Fruit fly (Drosophila melanogaster): ENCODE results near the gene CG32638.

The CG32638 gene

dm6 chrX:13131063-13131773, 2.6 kb upstream of the CG32638 start (continued):
- peak; percentile 98 for TF ChIP-seq odd (GFP tag; optimal IDR thresholded peaks at IDR 0.05)
- peak; percentile 97 for TF ChIP-seq tio (GFP tag; optimal IDR thresholded peaks at IDR 0.05)
- TF ChIP-seq CG43689 (GFP tag; IDR thresholded peaks at IDR 0.05) = peak; percentile 98
- peak; percentile 99 for TF ChIP-seq CG11723 (GFP tag; optimal IDR thresholded peaks at IDR 0.05)
- peak; percentile 98 for TF ChIP-seq CG17612 (GFP tag; IDR thresholded peaks at IDR 0.05)
- TF ChIP-seq fd64A (GFP tag; optimal IDR thresholded peaks at IDR 0.05) = peak; percentile 95
- peak; percentile 92 for TF ChIP-seq CG9437 (GFP tag; optimal IDR thresholded peaks at IDR 0.05)
- peak; percentile 99 for TF ChIP-seq sisA (GFP tag; IDR thresholded peaks at IDR 0.05)
- TF ChIP-seq CG32532 (GFP tag; IDR thresholded peaks at IDR 0.05) = peak; percentile 100
- TF ChIP-seq stc (GFP tag; IDR thresholded peaks at IDR 0.05) = peak; percentile 99
- TF ChIP-seq croc (GFP tag; conservative IDR thresholded peaks at IDR 0.05) = peak; percentile 98
- peak; percentile 94 for TF ChIP-seq dan (GFP tag; IDR thresholded peaks at IDR 0.05)
- peak; percentile 99 for TF ChIP-seq H15 (GFP tag; IDR thresholded peaks at IDR 0.05)
- peak; percentile 99 for TF ChIP-seq CG14667 (GFP tag; IDR thresholded peaks at IDR 0.05)
- no peak for TF ChIP-seq prd (optimal IDR thresholded peaks at IDR 0.05)
- TF ChIP-seq prd (GFP tag; IDR thresholded peaks at IDR 0.05) = peak; percentile 99
- TF ChIP-seq Hr39 (optimal IDR thresholded peaks at IDR 0.05) = no peak
- no peak for TF ChIP-seq h (optimal IDR thresholded peaks at IDR 0.05)
- peak; percentile 98 for TF ChIP-seq C15 (GFP tag; IDR thresholded peaks at IDR 0.05)
- peak in 1 of 2 experiments; percentile 38 for TF ChIP-seq tll (GFP tag; optimal IDR thresholded peaks at IDR 0.05)
- peak; percentile 94 for TF ChIP-seq CkIIα-i1 (GFP tag; IDR thresholded peaks at IDR 0.05)
- TF ChIP-seq sima (GFP tag; optimal IDR thresholded peaks at IDR 0.05) = peak; percentile 97
- peak; percentile 98 for TF ChIP-seq PHDP (tag; optimal IDR thresholded peaks at IDR 0.05)
- peak; percentile 98 for TF ChIP-seq dati (GFP tag; IDR thresholded peaks at IDR 0.05)
- peak; percentile 95 for TF ChIP-seq Neu2 (GFP tag; optimal IDR thresholded peaks at IDR 0.05; ENCODE audit: borderline replicate concordance)
- peak; percentile 99 for TF ChIP-seq HmgD (GFP tag; optimal IDR thresholded peaks at IDR 0.05)
- peak; percentile 99 for TF ChIP-seq CG9817 (tag; optimal IDR thresholded peaks at IDR 0.05)
- peak; percentile 100 for TF ChIP-seq CG12769 (tag; optimal IDR thresholded peaks at IDR 0.05)
- peak; percentile 99 for TF ChIP-seq bcd (GFP tag; optimal IDR thresholded peaks at IDR 0.05)
- TF ChIP-seq CG1529 (GFP tag; optimal IDR thresholded peaks at IDR 0.05) = peak; percentile 97
- peak; percentile 99 for TF ChIP-seq NfI (GFP tag; optimal IDR thresholded peaks at IDR 0.05)
- TF ChIP-seq CG30403 (GFP tag; optimal IDR thresholded peaks at IDR 0.05) = peak; percentile 99
- peak; percentile 97 for TF ChIP-seq CG10979 (tag; optimal IDR thresholded peaks at IDR 0.05)
- TF ChIP-seq CG15601 (tag; optimal IDR thresholded peaks at IDR 0.05) = peak; percentile 94
- peak; percentile 99 for TF ChIP-seq Atf6 (GFP tag; IDR thresholded peaks at IDR 0.05)
- TF ChIP-seq Nf-YA (GFP tag; IDR thresholded peaks at IDR 0.05) = peak; percentile 97
- peak; percentile 98 to 99 for TF ChIP-seq Hr51 (GFP tag; optimal IDR thresholded peaks at IDR 0.05)
- TF ChIP-seq H2.0 (GFP tag; IDR thresholded peaks at IDR 0.05) = peak; percentile 99
- peak; percentile 92 for TF ChIP-seq CG10267 (tag; optimal IDR thresholded peaks at IDR 0.05)
- peak; percentile 97 for TF ChIP-seq scrt (GFP tag; optimal IDR thresholded peaks at IDR 0.05)
- TF ChIP-seq Mes4 (GFP tag; optimal IDR thresholded peaks at IDR 0.05) = peak; percentile 99
- peak; percentile 99 for TF ChIP-seq CG17359 (tag; optimal IDR thresholded peaks at IDR 0.05)
- TF ChIP-seq row (GFP tag; IDR thresholded peaks at IDR 0.05) = peak; percentile 100
- peak; percentile 98 for TF ChIP-seq Hey (tag; optimal IDR thresholded peaks at IDR 0.05)
- TF ChIP-seq CG6813 (GFP tag; optimal IDR thresholded peaks at IDR 0.05) = peak; percentile 99
- peak; percentile 99 for TF ChIP-seq CG10209 (GFP tag; optimal IDR thresholded peaks at IDR 0.05)
- TF ChIP-seq Ets97D (GFP tag; optimal IDR thresholded peaks at IDR 0.05) = peak; percentile 94
- TF ChIP-seq HLH4C (GFP tag; IDR thresholded peaks at IDR 0.05; ENCODE audit: partially characterized antibody) = peak; percentile 16; the same call in 1 of the 3 replicates
- TF ChIP-seq Deaf1 (tag; optimal IDR thresholded peaks at IDR 0.05) = peak; percentile 82
- peak; percentile 100 for TF ChIP-seq Rfx (GFP tag; IDR thresholded peaks at IDR 0.05)
